Fruit fly (Drosophila melanogaster) whole organism, prepupa: Measurements from ENCODE around the gene CG2865.

ENCODE experiments used
- Blimp-1 ChIP-seq: fragments of 200-800 bp; sonication (Bioruptor generic); optimal IDR thresholded peaks from 3 replicates; lab custom pipeline; 2017; ENCODE audit warnings: missing biosample characterization, missing genetic modification characterization, mild to moderate bottlenecking, moderate library complexity, missing genetic modification reagents
- CG10631 ChIP-seq: fragments of 200-800 bp; sonication (Bioruptor generic); optimal IDR thresholded peaks from 2 replicates; lab custom pipeline; 2016; ENCODE audit warnings: missing biosample characterization, missing genetic modification characterization
- CG10669 ChIP-seq: fragments of 200-800 bp; sonication (Bioruptor generic); optimal IDR thresholded peaks from 3 replicates; lab custom pipeline; 2018; ENCODE audit warnings: missing biosample characterization, mild to moderate bottlenecking, missing genetic modification characterization, moderate library complexity
- CG15336 ChIP-seq: fragments of 200-800 bp; sonication (Bioruptor generic); IDR thresholded peaks from 2 replicates; pipeline ENCODE4 v1.3.6; 2022; ENCODE audit warnings: missing biosample characterization, missing genetic modification characterization
- CG1621 ChIP-seq: fragments of 200-800 bp; sonication (Bioruptor generic); optimal IDR thresholded peaks from 3 replicates; lab custom pipeline; 2018; ENCODE audit warnings: missing biosample characterization, mild to moderate bottlenecking, missing genetic modification characterization
- CG16779 ChIP-seq: fragments of 200-800 bp; sonication (Bioruptor generic); optimal IDR thresholded peaks from 3 replicates; lab custom pipeline; 2017; ENCODE audit warnings: missing biosample characterization, mild to moderate bottlenecking, missing genetic modification characterization
- CG3032 ChIP-seq: fragments of 200-800 bp; optimal IDR thresholded peaks from 2 replicates; lab custom pipeline; 2019; ENCODE audit warnings: missing biosample characterization, mild to moderate bottlenecking, missing genetic modification characterization, moderate library complexity
- CG31627 ChIP-seq: fragments of 200-800 bp; sonication (Bioruptor generic); optimal IDR thresholded peaks from 3 replicates; lab custom pipeline; 2016; ENCODE audit warnings: missing biosample characterization, missing genetic modification characterization
- CG32006 ChIP-seq: fragments of 200-800 bp; sonication (Bioruptor generic); optimal IDR thresholded peaks from 3 replicates; lab custom pipeline; 2017; ENCODE audit warnings: missing biosample characterization, mild to moderate bottlenecking, missing genetic modification characterization
- CG3919 ChIP-seq: fragments of 200-800 bp; sonication (Bioruptor generic); optimal IDR thresholded peaks from 3 replicates; lab custom pipeline; 2016; ENCODE audit warnings: missing biosample characterization, missing genetic modification characterization
- CG4318 ChIP-seq: fragments of 200-800 bp; sonication (Bioruptor generic); optimal IDR thresholded peaks from 3 replicates; lab custom pipeline; 2017; ENCODE audit warnings: missing biosample characterization, mild to moderate bottlenecking, missing genetic modification characterization
- CG6276 ChIP-seq: fragments of 200-800 bp; sonication (Bioruptor generic); optimal IDR thresholded peaks from 2 replicates; lab custom pipeline; 2017; ENCODE audit warnings: missing biosample characterization, mild to moderate bottlenecking, missing genetic modification characterization
- CG6808 ChIP-seq: fragments of 200-800 bp; sonication (Bioruptor generic); optimal IDR thresholded peaks from 3 replicates; lab custom pipeline; 2017; ENCODE audit warnings: missing biosample characterization, missing genetic modification characterization, mild to moderate bottlenecking, moderate library complexity, missing genetic modification reagents
- CG7368 ChIP-seq: fragments of 200-800 bp; sonication (Bioruptor generic); optimal IDR thresholded peaks from 3 replicates; lab custom pipeline; 2016; ENCODE audit warnings: missing biosample characterization, missing genetic modification characterization
- CG8319 ChIP-seq: fragments of 200-800 bp; sonication (Bioruptor generic); optimal IDR thresholded peaks from 3 replicates; lab custom pipeline; 2016; ENCODE audit warnings: missing biosample characterization, missing genetic modification characterization
- Eip75B ChIP-seq: fragments of 200-800 bp; sonication (Bioruptor generic); optimal IDR thresholded peaks from 3 replicates; lab custom pipeline; 2016; ENCODE audit warnings: missing biosample characterization, missing genetic modification characterization
- Eip78C ChIP-seq: fragments of 200-800 bp; sonication (Bioruptor generic); peaks from one replicate; lab custom pipeline; 2016; ENCODE audit warnings: missing biosample characterization, missing genetic modification characterization
- Eip93F ChIP-seq: fragments of 200-800 bp; sonication (Bioruptor generic); optimal IDR thresholded peaks from 2 replicates; lab custom pipeline; 2016; ENCODE audit warnings: missing biosample characterization, mild to moderate bottlenecking, missing genetic modification characterization
- Ets21C ChIP-seq: fragments of 200-800 bp; sonication (Bioruptor generic); optimal IDR thresholded peaks from 3 replicates; lab custom pipeline; 2016; ENCODE audit warnings: missing biosample characterization, missing genetic modification characterization
- Ets96B ChIP-seq: fragments of 200-800 bp; optimal IDR thresholded peaks from 2 replicates; lab custom pipeline; 2019; ENCODE audit warnings: missing biosample characterization, mild to moderate bottlenecking, missing genetic modification characterization, moderate library complexity
- Gug ChIP-seq: fragments of 200-800 bp; sonication (Bioruptor generic); IDR thresholded peaks from 2 replicates; pipeline ENCODE4 v1.3.6; 2022; ENCODE audit warnings: missing biosample characterization, missing genetic modification characterization
- Hr39 ChIP-seq: fragments of 200-800 bp; sonication (Bioruptor generic); optimal IDR thresholded peaks from 2 replicates; lab custom pipeline; 2016; ENCODE audit warnings: missing biosample characterization, missing genetic modification characterization
- Met ChIP-seq: fragments of 200-800 bp; sonication (Bioruptor generic); optimal IDR thresholded peaks from 3 replicates; lab custom pipeline; 2016; ENCODE audit warnings: missing biosample characterization, missing genetic modification characterization
- Smox ChIP-seq: fragments of 200-800 bp; sonication (Bioruptor generic); optimal IDR thresholded peaks from 3 replicates; lab custom pipeline; 2016; ENCODE audit warnings: missing biosample characterization, missing genetic modification characterization
- Sox14 ChIP-seq: fragments of 200-800 bp; sonication (Bioruptor generic); optimal IDR thresholded peaks from 3 replicates; lab custom pipeline; 2016; ENCODE audit warnings: missing biosample characterization, missing genetic modification characterization
- achi ChIP-seq: fragments of 200-800 bp; sonication (Bioruptor generic); optimal IDR thresholded peaks from 3 replicates; lab custom pipeline; 2016; ENCODE audit warnings: missing biosample characterization, missing genetic modification characterization
- dac ChIP-seq: fragments of 200-800 bp; sonication (Bioruptor generic); optimal IDR thresholded peaks from 2 replicates; lab custom pipeline; 2017; ENCODE audit warnings: missing biosample characterization, mild to moderate bottlenecking, missing genetic modification characterization
- dsx ChIP-seq: fragments of 200-800 bp; optimal IDR thresholded peaks from 3 replicates; lab custom pipeline; 2019; ENCODE audit warnings: missing biosample characterization, mild to moderate bottlenecking, missing genetic modification characterization, moderate library complexity; ENCODE audit not compliant: poor library complexity, severe bottlenecking
- eg ChIP-seq: fragments of 200-800 bp; sonication (Bioruptor generic); IDR thresholded peaks from 3 replicates; pipeline ENCODE4 v1.3.6; 2022; ENCODE audit warnings: missing biosample characterization, missing genetic modification characterization
- esn ChIP-seq: fragments of 200-800 bp; sonication (Bioruptor generic); optimal IDR thresholded peaks from 2 replicates; lab custom pipeline; 2016; ENCODE audit warnings: missing biosample characterization, mild to moderate bottlenecking, missing genetic modification characterization, moderate library complexity
- fkh ChIP-seq: fragments of 200-800 bp; sonication (Bioruptor generic); optimal IDR thresholded peaks from 3 replicates; lab custom pipeline; 2017; ENCODE audit warnings: missing biosample characterization, mild to moderate bottlenecking, missing genetic modification characterization, moderate library complexity
- salr ChIP-seq, 2 experiments: fragments of 200-800 bp; sonication (Bioruptor generic); optimal IDR thresholded peaks; 3 replicates each; lab custom pipeline; 2016 to 2018; ENCODE audit warnings: missing biosample characterization in 2 of 2, missing genetic modification characterization in 2 of 2, mild to moderate bottlenecking in 1 of 2
- ss ChIP-seq, 2 experiments: fragments of 200-800 bp; sonication (Bioruptor generic); optimal IDR thresholded peaks; 2 replicates in 1 of 2; 3 replicates in 1 of 2; lab custom pipeline; 2017 to 2018; ENCODE audit warnings: mild to moderate bottlenecking in 2 of 2, missing biosample characterization in 2 of 2, missing genetic modification characterization in 2 of 2, moderate library complexity in 1 of 2
- svp ChIP-seq: fragments of 200-800 bp; sonication (Bioruptor generic); peaks from one replicate; lab custom pipeline; 2016; ENCODE audit warnings: missing biosample characterization, missing genetic modification characterization
- topi ChIP-seq: fragments of 200-800 bp; sonication (Bioruptor generic); optimal IDR thresholded peaks from 3 replicates; lab custom pipeline; 2016; ENCODE audit warnings: missing biosample characterization, missing genetic modification characterization
- vri ChIP-seq: fragments of 200-800 bp; sonication (Bioruptor generic); optimal IDR thresholded peaks from 3 replicates; lab custom pipeline; 2016; ENCODE audit warnings: missing biosample characterization, mild to moderate bottlenecking, missing genetic modification characterization

Gene CG2865

DNA sequence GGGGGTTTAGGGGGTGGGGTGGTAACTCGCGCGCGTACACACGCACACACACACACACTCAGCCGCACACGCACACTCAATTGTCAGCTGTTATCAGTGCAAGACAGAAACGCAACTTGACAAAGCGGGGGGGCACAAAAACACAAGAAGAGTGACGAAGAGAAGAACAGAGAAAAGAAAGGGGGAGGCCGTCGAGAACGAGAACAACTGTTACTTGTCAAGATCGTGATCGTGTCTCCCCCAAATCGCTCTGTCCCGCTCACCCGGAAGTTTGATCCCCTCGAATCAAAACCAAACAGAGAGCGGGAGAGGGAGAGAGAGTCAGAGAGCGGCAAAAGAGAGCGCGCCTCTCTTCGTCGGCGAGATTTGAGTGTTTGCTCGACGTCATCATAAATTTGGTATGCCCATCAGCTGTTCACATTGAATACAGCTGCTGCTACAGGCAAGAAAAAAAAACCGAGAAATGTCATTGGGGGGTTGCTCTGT lies 24.2 kb upstream of the CG2865 start (continued):
- peak; percentile 71 for TF ChIP-seq fkh (GFP tag; lab: Kevin White, UChicago)
- 0 out of 3 replicates have a peak, but pooled peaks have one; percentile 28 for TF ChIP-seq eg (GFP tag; lab: Robert Waterston, UW)
- TF ChIP-seq salr (GFP tag; optimal IDR thresholded peaks at IDR 0.05; lab: Kevin White, UChicago): no peak
- no peak for TF ChIP-seq Eip93F (GFP tag; lab: Kevin White, UChicago)
- TF ChIP-seq CG4318 (GFP tag; lab: Kevin White, UChicago): no peak
- TF ChIP-seq Blimp-1 (GFP tag; lab: Kevin White, UChicago): no peak
- no peak for TF ChIP-seq CG7368 (GFP tag; lab: Kevin White, UChicago)
- TF ChIP-seq dac (GFP tag; lab: Kevin White, UChicago): no peak
- peak; percentile 24 for TF ChIP-seq CG3919 (GFP tag; lab: Kevin White, UChicago)
- TF ChIP-seq CG16779 (tag; lab: Kevin White, UChicago): peak; percentile 16
- no peak for TF ChIP-seq CG6808 (GFP tag; lab: Kevin White, UChicago)
- TF ChIP-seq esn: peak; percentile 44
- no peak for TF ChIP-seq Eip75B (GFP tag; lab: Kevin White, UChicago)
- no peak for TF ChIP-seq CG31627 (GFP tag; lab: Kevin White, UChicago)
- TF ChIP-seq Ets21C (GFP tag; lab: Kevin White, UChicago): no peak
- TF ChIP-seq, all 60 proteins: peak for 21

DNA sequence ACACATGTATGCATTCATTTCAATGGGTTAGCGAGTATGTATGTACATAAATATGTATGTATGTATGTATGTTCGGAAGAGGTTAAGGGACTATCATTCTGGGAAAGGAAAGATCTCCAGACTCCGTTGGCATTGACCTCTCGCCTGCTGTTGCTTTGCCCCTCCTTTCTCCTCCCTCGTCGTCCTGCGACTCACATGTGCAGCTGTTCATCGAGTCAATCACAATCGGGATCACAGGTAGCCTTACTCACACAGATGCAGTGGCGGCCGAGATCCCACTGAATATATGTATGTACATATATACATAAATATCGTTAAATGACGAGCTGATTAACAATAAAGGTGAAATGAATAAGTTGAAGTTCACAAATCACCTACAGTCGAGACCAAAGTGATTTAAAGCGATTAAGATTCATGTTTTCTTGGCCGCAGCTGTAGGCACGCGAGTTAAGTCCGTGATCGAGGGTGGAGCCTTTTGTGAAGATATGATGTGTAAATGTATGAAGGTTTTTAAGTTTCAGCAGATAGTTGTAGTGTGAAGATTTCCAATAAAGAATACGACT lies 15.3 kb upstream of the CG2865 start:
- TF ChIP-seq vri (GFP tag; lab: Kevin White, UChicago) (no peak), Eip78C (GFP tag; lab: Kevin White, UChicago) (peak; percentile 45), achi (GFP tag; lab: Kevin White, UChicago) (no peak), CG16779 (tag; lab: Kevin White, UChicago) (no peak), Eip75B (GFP tag; lab: Kevin White, UChicago) (no peak), Hr39 (GFP tag; lab: Kevin White, UChicago) (peak; percentile 13), ss (GFP tag; optimal IDR thresholded peaks at IDR 0.05; lab: Kevin White, UChicago) (no peak), Sox14 (GFP tag; lab: Kevin White, UChicago) (peak; percentile 29), CG15336 (GFP tag; lab: Robert Waterston, UW) (no peak), CG7368 (GFP tag; lab: Kevin White, UChicago) (no peak), CG6276 (GFP tag; lab: Kevin White, UChicago) (no peak), CG8319 (no peak), esn (peak; percentile 13), CG6808 (GFP tag; lab: Kevin White, UChicago) (peak; percentile 5), Met (GFP tag; lab: Kevin White, UChicago) (peak; percentile 23), svp (GFP tag; lab: Kevin White, UChicago) (peak; percentile 64), topi (GFP tag; lab: Kevin White, UChicago) (peak; percentile 17)

DNA sequence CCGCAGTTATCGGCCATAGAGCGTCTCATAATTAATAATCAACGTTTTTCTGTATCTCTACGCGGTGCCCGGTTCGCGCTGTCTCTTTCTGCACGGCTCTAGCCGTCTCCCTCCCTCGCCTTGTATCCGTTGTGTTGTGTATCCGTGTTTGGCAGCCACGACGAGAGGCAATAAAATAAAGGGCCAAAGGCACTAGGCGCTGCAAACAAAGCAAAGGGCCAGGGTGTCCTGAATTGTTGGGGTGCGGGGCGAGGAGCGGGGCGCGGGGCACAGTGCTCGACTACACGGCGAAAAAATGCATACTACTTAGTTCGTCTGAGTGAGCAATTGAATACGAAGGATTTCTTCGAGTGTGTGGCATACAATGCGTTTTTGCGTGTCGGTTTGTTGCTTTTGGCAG lies 14.4 kb upstream of the CG2865 start:
- TF ChIP-seq Smox (no peak), CG10669 (GFP tag; lab: Kevin White, UChicago) (no peak), Ets96B (tag; lab: Kevin White, UChicago) (peak; percentile 1), Gug (GFP tag; lab: Robert Waterston, UW) (no peak), CG1621 (tag; lab: Kevin White, UChicago) (peak; percentile 33), CG10631 (GFP tag; lab: Kevin White, UChicago) (no peak), dsx (GFP tag; lab: Kevin White, UChicago) (peak; percentile 46), CG3032 (tag; lab: Kevin White, UChicago) (peak; percentile 15), Ets21C (GFP tag; lab: Kevin White, UChicago) (no peak), CG4318 (GFP tag; lab: Kevin White, UChicago) (no peak), CG32006 (GFP tag; lab: Kevin White, UChicago) (peak; percentile 6), ss (GFP tag; optimal IDR thresholded peaks at IDR 0.05; lab: Kevin White, UChicago) (peak; percentile 13 to 45)
